Worm (Caenorhabditis elegans): ENCODE data around the gene idpc-5.

DNA sequence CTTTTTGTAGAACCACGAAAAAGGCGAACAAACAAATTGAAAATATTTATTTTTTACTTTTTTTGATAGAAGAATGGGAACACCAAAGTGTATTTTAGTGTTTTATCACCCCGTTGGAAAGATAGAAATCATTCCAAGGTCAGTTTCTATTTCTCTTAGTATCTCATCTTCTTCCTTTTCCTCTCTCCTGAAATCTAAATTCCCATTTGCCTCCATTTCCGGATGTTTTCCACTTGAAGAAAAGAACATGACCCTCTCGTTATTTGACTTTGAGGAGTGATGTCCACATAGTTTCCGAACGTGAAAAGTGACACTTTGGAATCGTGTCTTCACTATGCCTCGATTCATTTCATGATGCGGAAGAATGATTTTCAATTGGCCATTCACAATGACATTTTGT, 35.1 kb downstream of the idpc-5 start:
- TF ChIP-seq che-1 (tag; optimal IDR thresholded peaks at IDR 0.05), result no peak
- no peak for TF ChIP-seq hlh-13 (GFP tag; optimal IDR thresholded peaks at IDR 0.05)
- no peak for TF ChIP-seq pag-3 (tag; optimal IDR thresholded peaks at IDR 0.05; ENCODE audit: borderline replicate concordance)
- TF ChIP-seq unc-3 (GFP tag; conservative IDR thresholded peaks at IDR 0.05), result no peak
- no peak for TF ChIP-seq unc-3 (tag; optimal IDR thresholded peaks at IDR 0.05)
- no peak for TF ChIP-seq ceh-2 (tag; optimal IDR thresholded peaks at IDR 0.05)
- no peak for TF ChIP-seq fkh-6 (tag; optimal IDR thresholded peaks at IDR 0.05)
- no peak for TF ChIP-seq C08G9.2 (tag; optimal IDR thresholded peaks at IDR 0.05)
- no peak for TF ChIP-seq sox-4 (tag; optimal IDR thresholded peaks at IDR 0.05)
- TF ChIP-seq Y22D7AL.16 (tag; optimal IDR thresholded peaks at IDR 0.05), result no peak
- no peak for TF ChIP-seq elt-4 (tag; optimal IDR thresholded peaks at IDR 0.05)
- TF ChIP-seq hlh-30 (tag; optimal IDR thresholded peaks at IDR 0.05; ENCODE audit: insufficient read depth), result no peak
- no peak for TF ChIP-seq ttx-3 (tag; optimal IDR thresholded peaks at IDR 0.05)
- no peak for TF ChIP-seq ama-1 (optimal IDR thresholded peaks at IDR 0.05)

Data from whole organism, late embryonic.